Fruit fly (Drosophila melanogaster): ENCODE data around the gene CG1387.
A peak's percentile ranks its signal among the peaks of the same experiment; 100 is the strongest.

Gene CG1387

dm6 chrX:8408971-8409455 is 23.4 kb downstream of the CG1387 start, which contains the start of gene Trf2 (continued):
- peak; percentile 34 for TF ChIP-seq nmo (GFP tag; optimal IDR thresholded peaks at IDR 0.05)
- TF ChIP-seq CG15514 (GFP tag; optimal IDR thresholded peaks at IDR 0.05): peak; percentile 46
- no peak for TF ChIP-seq shn (GFP tag; optimal IDR thresholded peaks at IDR 0.05)
- TF ChIP-seq CG2875 (GFP tag; optimal IDR thresholded peaks at IDR 0.05): peak; percentile 8
- peak; percentile 3 for TF ChIP-seq CG3163 (GFP tag; optimal IDR thresholded peaks at IDR 0.05)
- TF ChIP-seq onecut (GFP tag; IDR thresholded peaks at IDR 0.05): no peak
- TF ChIP-seq ap (GFP tag; IDR thresholded peaks at IDR 0.05): no peak
- no peak for TF ChIP-seq unpg (GFP tag; optimal IDR thresholded peaks at IDR 0.05)
- TF ChIP-seq CG12071 (GFP tag; optimal IDR thresholded peaks at IDR 0.05): no peak
- TF ChIP-seq Abd-B (GFP tag; optimal IDR thresholded peaks at IDR 0.05): no peak
- TF ChIP-seq unc-4 (GFP tag; IDR thresholded peaks at IDR 0.05; ENCODE audit: partially characterized antibody): no peak
- no peak for TF ChIP-seq Deaf1 (tag; optimal IDR thresholded peaks at IDR 0.05)
- no peak for TF ChIP-seq CG12104 (GFP tag; optimal IDR thresholded peaks at IDR 0.05)
- TF ChIP-seq CG31365 (tag; optimal IDR thresholded peaks at IDR 0.05): peak; percentile 31
- TF ChIP-seq ttk (GFP tag; IDR thresholded peaks at IDR 0.05): no peak
- peak; percentile 13 for TF ChIP-seq Fer3 (tag; optimal IDR thresholded peaks at IDR 0.05)
- TF ChIP-seq ase (GFP tag; IDR thresholded peaks at IDR 0.05): no peak
- TF ChIP-seq wek (GFP tag; optimal IDR thresholded peaks at IDR 0.05): no peak
- no peak for TF ChIP-seq CG3726 (GFP tag; IDR thresholded peaks at IDR 0.05)
- TF ChIP-seq ftz-f1 (GFP tag; optimal IDR thresholded peaks at IDR 0.05): no peak
- no peak for TF ChIP-seq CG18764 (GFP tag; optimal IDR thresholded peaks at IDR 0.05)
- TF ChIP-seq CG13287 (GFP tag; IDR thresholded peaks at IDR 0.05; ENCODE audit: partially characterized antibody): peak; percentile 7; the same call in 1 of the 2 replicates
- TF ChIP-seq Aef1 (GFP tag; IDR thresholded peaks at IDR 0.05): no peak
- TF ChIP-seq nerfin-2 (GFP tag; IDR thresholded peaks at IDR 0.05; ENCODE audit: partially characterized antibody): no peak
- no peak for TF ChIP-seq CG10959 (GFP tag; IDR thresholded peaks at IDR 0.05)
- TF ChIP-seq CG13894 (tag; optimal IDR thresholded peaks at IDR 0.05): peak; percentile 3
- TF ChIP-seq CG15479 (GFP tag; optimal IDR thresholded peaks at IDR 0.05): no peak
- TF ChIP-seq Lhr (GFP tag; optimal IDR thresholded peaks at IDR 0.05): peak; percentile 30
- TF ChIP-seq dm (GFP tag; optimal IDR thresholded peaks at IDR 0.05): peak; percentile 35
- no peak for TF ChIP-seq Opbp (GFP tag; IDR thresholded peaks at IDR 0.05; ENCODE audit: partially characterized antibody)
- TF ChIP-seq CG13624 (GFP tag; optimal IDR thresholded peaks at IDR 0.05): peak; percentile 48
- no peak for TF ChIP-seq cato (GFP tag; optimal IDR thresholded peaks at IDR 0.05; ENCODE audit: borderline replicate concordance)
- no peak for TF ChIP-seq Gsc (GFP tag; IDR thresholded peaks at IDR 0.05)
- no peak for TF ChIP-seq gt (GFP tag; IDR thresholded peaks at IDR 0.05)
- no peak for TF ChIP-seq org-1 (GFP tag; optimal IDR thresholded peaks at IDR 0.05)
- TF ChIP-seq bab2 (GFP tag; optimal IDR thresholded peaks at IDR 0.05): no peak
- no peak for TF ChIP-seq jumu (GFP tag; optimal IDR thresholded peaks at IDR 0.05)
- no peak for TF ChIP-seq CG11723 (GFP tag; optimal IDR thresholded peaks at IDR 0.05)
- TF ChIP-seq Jarid2 (GFP tag; optimal IDR thresholded peaks at IDR 0.05): peak; percentile 77
- no peak for TF ChIP-seq NfI (GFP tag; optimal IDR thresholded peaks at IDR 0.05)
- no peak for TF ChIP-seq fru (optimal IDR thresholded peaks at IDR 0.05)
- no peak for TF ChIP-seq btn (GFP tag; optimal IDR thresholded peaks at IDR 0.05)
- TF ChIP-seq Ada2b (GFP tag; IDR thresholded peaks at IDR 0.05): no peak
- peak; percentile 64 for TF ChIP-seq MTF-1 (GFP tag; optimal IDR thresholded peaks at IDR 0.05; ENCODE audit: borderline replicate concordance)
- no peak for TF ChIP-seq CG1529 (GFP tag; optimal IDR thresholded peaks at IDR 0.05)
- TF ChIP-seq BtbVII (GFP tag; optimal IDR thresholded peaks at IDR 0.05): no peak
- TF ChIP-seq CG10654 (GFP tag; optimal IDR thresholded peaks at IDR 0.05): no peak
- no peak for TF ChIP-seq CG4854 (GFP tag; optimal IDR thresholded peaks at IDR 0.05)
- TF ChIP-seq ERR (GFP tag; optimal IDR thresholded peaks at IDR 0.05): no peak
- no peak for TF ChIP-seq CG15696 (tag; optimal IDR thresholded peaks at IDR 0.05)
- no peak for TF ChIP-seq CG1233 (GFP tag; optimal IDR thresholded peaks at IDR 0.05)
